Fruit fly (Drosophila melanogaster): ENCODE data around the gene Cep135.

dm6 chr3L:15084288-15084687 lies 32.2 kb upstream of the Cep135 start:
- TF ChIP-seq usp (GFP tag; optimal IDR thresholded peaks at IDR 0.05) (no peak), psq (optimal IDR thresholded peaks at IDR 0.05) (no peak), CG8478 (optimal IDR thresholded peaks at IDR 0.05) (no peak), EcR (GFP tag; optimal IDR thresholded peaks at IDR 0.05) (no peak)
